Fruit fly (Drosophila melanogaster): Measurements from ENCODE around the gene CG15172.

DNA sequence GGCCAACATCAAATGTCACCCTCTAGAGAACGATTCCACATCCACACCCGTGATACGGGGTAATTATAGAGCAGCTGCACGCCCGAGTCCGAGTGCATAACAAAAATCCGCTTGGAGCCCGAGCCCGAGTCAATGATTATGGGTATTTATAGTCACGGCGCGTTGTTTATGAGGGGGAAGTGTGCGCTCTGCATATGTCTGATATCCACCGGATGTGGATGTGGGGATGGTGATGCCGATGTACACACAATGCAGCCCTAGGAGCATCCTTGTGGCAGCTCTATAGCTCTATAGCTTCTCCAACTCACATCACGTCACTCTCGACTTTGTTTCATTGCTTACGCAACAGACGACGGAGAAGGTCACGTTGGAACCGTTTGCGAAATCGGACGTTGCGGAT lies 15.2 kb downstream of the CG15172 start:
- no peak for TF ChIP-seq tj (GFP tag; optimal IDR thresholded peaks at IDR 0.05)
- TF ChIP-seq CG11617 (GFP tag; optimal IDR thresholded peaks at IDR 0.05): no peak
- TF ChIP-seq Crg-1 (GFP tag; optimal IDR thresholded peaks at IDR 0.05): no peak
- no peak for TF ChIP-seq kay (GFP tag; ENCODE audit: borderline replicate concordance)
- no peak for TF ChIP-seq toe (GFP tag; optimal IDR thresholded peaks at IDR 0.05)
- no peak for TF ChIP-seq cic (GFP tag; optimal IDR thresholded peaks at IDR 0.05)
- no peak for TF ChIP-seq CG5204 (GFP tag; optimal IDR thresholded peaks at IDR 0.05)
- TF ChIP-seq cnc (optimal IDR thresholded peaks at IDR 0.05): no peak
- no peak for TF ChIP-seq CG1620 (GFP tag; optimal IDR thresholded peaks at IDR 0.05)
- TF ChIP-seq CG12768 (GFP tag; optimal IDR thresholded peaks at IDR 0.05): no peak

Data from whole organism, adult.